Fruit fly (Drosophila melanogaster) S2 (cell line): ENCODE measurements around the gene eIF1.

Source experiments
- CG8478 ChIP-seq: fragments of >200 bp; optimal IDR thresholded peaks from 2 replicates; lab custom pipeline; 2018
- CTCF ChIP-seq, 2 experiments: fragments of >200 bp; optimal IDR thresholded peaks; 2 replicates each; lab custom pipeline; 2018

- TF ChIP-seq CG8478 (lab: Kevin White, UChicago) (no peak), CTCF (optimal IDR thresholded peaks at IDR 0.05; lab: Kevin White, UChicago) (no peak)
Observed at dm6 chr3L:3226458-3226783, 3.3 kb downstream of the eIF1 start.
